Worm (Caenorhabditis elegans) whole organism, L1 larva: ENCODE data around the gene nlp-25.

Experiments used
- C04F5.9 ChIP-seq: sonication (generic microtip); optimal IDR thresholded peaks from 2 replicates; lab custom pipeline; 2016; ENCODE audit warnings: missing genetic modification characterization, missing compliant biosample characterization
- F16B12.6 ChIP-seq: fragments of 150-350 bp; optimal IDR thresholded peaks from 2 replicates; lab custom pipeline; 2014; ENCODE audit warnings: missing biosample characterization, missing genetic modification characterization
- ceh-63 ChIP-seq: fragments of 200-800 bp; sonication (Bioruptor generic); optimal IDR thresholded peaks from 2 replicates; lab custom pipeline; 2018; ENCODE audit warnings: mild to moderate bottlenecking, missing genetic modification characterization, missing compliant biosample characterization
- ceh-8 ChIP-seq: fragments of 200-800 bp; sonication (Bioruptor generic); optimal IDR thresholded peaks from 2 replicates; lab custom pipeline; 2018; ENCODE audit warnings: mild to moderate bottlenecking, missing genetic modification characterization, moderate library complexity, missing compliant biosample characterization
- ces-1 ChIP-seq: fragments of 150-350 bp; optimal IDR thresholded peaks from 2 replicates; lab custom pipeline; 2014; ENCODE audit warnings: missing biosample characterization, missing genetic modification reagents, missing genetic modification characterization
- dpl-1 ChIP-seq, 3 experiments: fragments of 150-350 bp in 2 of 3; sonication (generic microtip) in 1 of 3; optimal IDR thresholded peaks; 2 replicates each; lab custom pipeline; 2014 to 2017; ENCODE audit warnings: missing biosample characterization in 3 of 3, missing genetic modification characterization in 3 of 3, missing genetic modification reagents in 3 of 3
- dsc-1 ChIP-seq: sonication (generic microtip); optimal IDR thresholded peaks from 2 replicates; lab custom pipeline; 2016; ENCODE audit warnings: mild to moderate bottlenecking, missing genetic modification characterization, missing compliant biosample characterization
- efl-1 ChIP-seq, 4 experiments: fragments of 150-350 bp; optimal IDR thresholded peaks in 3 of 4; peaks in 1 of 4; 1 replicate in 1 of 4; 2 replicates in 3 of 4; lab custom pipeline; 2014; ENCODE audit warnings: missing biosample characterization in 2 of 4, missing genetic modification characterization in 2 of 4, missing genetic modification reagents in 2 of 4
- elt-2 ChIP-seq: sonication (generic microtip); optimal IDR thresholded peaks from 2 replicates; lab custom pipeline; 2016; ENCODE audit warnings: missing genetic modification characterization, mild to moderate bottlenecking, inconsistent platforms, missing compliant biosample characterization, missing genetic modification reagents
- fkh-10 ChIP-seq: sonication (generic microtip); optimal IDR thresholded peaks from 2 replicates; lab custom pipeline; 2017; ENCODE audit warnings: missing biosample characterization, missing genetic modification reagents, missing genetic modification characterization
- fkh-4 ChIP-seq: sonication (generic microtip); optimal IDR thresholded peaks from 2 replicates; lab custom pipeline; 2016; ENCODE audit warnings: missing compliant biosample characterization, missing genetic modification characterization, borderline replicate concordance
- isw-1 ChIP-seq: fragments of 200-800 bp; sonication (Bioruptor generic); IDR thresholded peaks from 2 replicates; pipeline ENCODE4 v1.3.6; 2022; ENCODE audit warnings: missing genetic modification characterization, missing compliant biosample characterization
- lin-13 ChIP-seq: fragments of 150-350 bp; optimal IDR thresholded peaks from 2 replicates; lab custom pipeline; 2014; ENCODE audit warnings: missing biosample characterization, missing genetic modification reagents, missing genetic modification characterization
- lin-15B ChIP-seq: fragments of 150-350 bp; sonication (generic microtip); optimal IDR thresholded peaks from 3 replicates; lab custom pipeline; 2014; ENCODE audit warnings: missing biosample characterization, missing genetic modification characterization
- nhr-19 ChIP-seq: fragments of 200-800 bp; sonication (Bioruptor generic); conservative IDR thresholded peaks from 2 replicates; pipeline ENCODE4 v1.3.6; 2022; ENCODE audit warnings: missing genetic modification characterization, missing compliant biosample characterization
- nhr-237 ChIP-seq: fragments of 150-350 bp; optimal IDR thresholded peaks from 2 replicates; lab custom pipeline; 2014; ENCODE audit warnings: missing biosample characterization, missing genetic modification characterization
- nhr-28 ChIP-seq: fragments of 150-350 bp; optimal IDR thresholded peaks from 2 replicates; lab custom pipeline; 2014; ENCODE audit warnings: missing biosample characterization, missing genetic modification characterization
- nhr-84 ChIP-seq: sonication (generic microtip); optimal IDR thresholded peaks from 2 replicates; lab custom pipeline; 2017; ENCODE audit warnings: missing biosample characterization, missing genetic modification characterization
- nhr-85 ChIP-seq: sonication (generic microtip); peaks from one replicate; lab custom pipeline; 2016; ENCODE audit warnings: missing genetic modification characterization, inconsistent platforms, missing compliant biosample characterization
- nhr-90 ChIP-seq: sonication (generic microtip); optimal IDR thresholded peaks from 2 replicates; lab custom pipeline; 2016; ENCODE audit warnings: mild to moderate bottlenecking, missing genetic modification characterization, missing compliant biosample characterization; ENCODE audit not compliant: poor library complexity
- pqm-1 ChIP-seq: sonication (generic microtip); optimal IDR thresholded peaks from 3 replicates; lab custom pipeline; 2017; ENCODE audit warnings: missing biosample characterization, missing genetic modification characterization
- sox-4 ChIP-seq: sonication (generic microtip); optimal IDR thresholded peaks from 2 replicates; lab custom pipeline; 2016; ENCODE audit warnings: missing genetic modification characterization, missing compliant biosample characterization
- sptf-1 ChIP-seq: fragments of 150-350 bp; optimal IDR thresholded peaks from 2 replicates; lab custom pipeline; 2014; ENCODE audit warnings: missing biosample characterization, missing genetic modification characterization
- tbx-2 ChIP-seq: sonication (generic microtip); optimal IDR thresholded peaks from 2 replicates; lab custom pipeline; 2016; ENCODE audit warnings: missing genetic modification characterization, missing compliant biosample characterization
- tlp-1 ChIP-seq: fragments of 150-350 bp; optimal IDR thresholded peaks from 2 replicates; lab custom pipeline; 2014; ENCODE audit warnings: missing biosample characterization, missing genetic modification characterization
- unc-30 ChIP-seq: sonication (generic microtip); optimal IDR thresholded peaks from 2 replicates; lab custom pipeline; 2017; ENCODE audit warnings: missing biosample characterization, missing genetic modification characterization
- vab-15 ChIP-seq: sonication (generic microtip); optimal IDR thresholded peaks from 2 replicates; lab custom pipeline; 2017; ENCODE audit warnings: missing genotype, mild to moderate bottlenecking, missing genetic modification characterization, missing compliant biosample characterization
- xbp-1 ChIP-seq: sonication (generic microtip); optimal IDR thresholded peaks from 2 replicates; lab custom pipeline; 2016; ENCODE audit warnings: missing genetic modification characterization, missing compliant biosample characterization

nlp-25 gene

DNA sequence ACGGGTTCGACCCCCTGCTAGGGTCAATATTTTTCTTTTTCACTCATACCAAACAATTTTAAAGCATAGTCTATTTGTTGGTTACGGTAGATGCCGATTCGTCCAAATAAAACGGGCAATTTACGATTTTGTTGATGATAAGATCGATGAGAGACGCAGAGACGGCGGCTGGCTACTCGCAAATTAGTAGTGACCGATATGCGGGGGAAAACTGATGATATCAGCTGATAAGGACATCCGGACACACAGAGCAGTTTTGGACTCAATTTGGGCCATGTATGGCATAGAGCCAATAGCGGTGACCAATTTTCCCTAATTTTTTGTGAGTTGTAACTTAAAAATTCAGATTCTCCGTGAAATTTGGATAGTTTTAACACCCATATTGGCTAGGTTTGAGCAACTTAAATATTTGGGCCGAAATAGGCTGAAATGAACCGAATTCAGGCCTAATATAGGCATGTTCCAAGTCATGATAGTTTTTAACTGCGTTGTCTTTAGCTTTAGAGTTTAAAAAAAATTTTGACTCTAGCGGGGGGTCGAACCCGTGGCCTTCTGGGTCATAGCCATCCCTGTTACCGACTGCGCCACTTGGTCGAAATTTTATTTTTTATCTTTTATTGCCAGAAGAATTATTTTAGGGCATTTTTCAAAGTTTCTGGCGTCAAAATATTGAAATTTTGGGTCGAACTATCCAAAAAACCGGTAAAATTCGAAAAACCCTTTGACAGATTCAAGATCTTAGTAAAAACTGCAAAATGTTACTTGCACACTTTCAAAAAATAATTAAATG, 17.7 kb downstream of the nlp-25 start (continued):
- no peak for TF ChIP-seq ceh-8
- TF ChIP-seq fkh-10 (GFP tag; lab: Kevin White, UChicago), result no peak

DNA sequence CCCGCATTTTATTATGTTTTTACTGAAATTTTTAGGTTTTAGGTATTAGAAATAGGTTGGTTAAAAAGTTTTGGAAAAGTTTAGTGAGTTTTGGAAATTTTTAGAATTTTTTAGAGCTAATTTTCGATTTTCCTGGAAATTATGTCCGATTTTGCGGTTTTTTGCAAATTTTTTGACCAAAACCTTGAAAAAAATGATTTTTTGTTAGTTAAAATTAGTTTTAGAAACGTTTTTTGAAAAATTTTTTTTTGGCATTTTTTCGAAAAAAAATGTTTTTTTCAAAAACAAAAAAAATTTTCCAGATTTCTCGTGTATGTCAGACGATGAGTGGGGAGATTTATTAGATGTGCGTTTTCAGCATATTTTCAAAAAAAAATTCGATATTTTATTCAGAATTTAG, 18.8 kb downstream of the nlp-25 start, which contains the start of gene dyf-19:
Gene dyf-19, plus strand, starts transcription at position 301 of the 400 bp plus-strand sequence.
- TF ChIP-seq nhr-28, result no peak
- TF ChIP-seq nhr-90 (tag; lab: Kevin White, UChicago), result no peak
- TF ChIP-seq isw-1 (GFP tag; lab: Robert Waterston, UW), result no peak
- no peak for TF ChIP-seq F16B12.6 (tag; lab: Kevin White, UChicago)
- no peak for TF ChIP-seq nhr-237 (tag; lab: Kevin White, UChicago)
- no peak for TF ChIP-seq xbp-1 (tag; lab: Kevin White, UChicago)
- no peak for TF ChIP-seq C04F5.9
- TF ChIP-seq ceh-63 (GFP tag; lab: Kevin White, UChicago), result no peak
- no peak for TF ChIP-seq unc-30 (tag; lab: Kevin White, UChicago)

DNA sequence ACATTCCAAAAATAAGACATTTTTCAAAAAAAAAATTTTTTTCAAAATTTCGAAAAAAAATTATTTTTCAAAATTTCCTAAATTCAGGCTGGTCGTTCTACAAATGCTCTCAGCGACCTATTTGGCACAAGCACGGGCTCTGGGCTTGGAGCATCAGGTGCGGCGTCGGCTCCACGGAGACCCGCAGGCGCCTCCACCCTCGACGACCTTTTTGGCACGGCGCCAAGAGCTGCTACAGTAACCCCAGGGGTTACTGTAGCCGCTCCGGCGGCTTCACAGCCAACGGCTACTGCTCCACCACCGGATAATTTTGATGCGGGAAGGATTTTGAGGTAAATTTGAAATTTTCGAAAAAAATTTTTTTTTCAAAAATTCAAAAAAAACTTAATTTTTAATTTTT, 19.7 kb downstream of the nlp-25 start:
- TF ChIP-seq pqm-1, result no peak
- no peak for TF ChIP-seq efl-1 (optimal IDR thresholded peaks at IDR 0.05; lab: Kevin White, UChicago)
- peak in 1 of 2 experiments; percentile 19 for TF ChIP-seq efl-1 (GFP tag; optimal IDR thresholded peaks at IDR 0.05 in 1 of 2; lab: Kevin White, UChicago)

DNA sequence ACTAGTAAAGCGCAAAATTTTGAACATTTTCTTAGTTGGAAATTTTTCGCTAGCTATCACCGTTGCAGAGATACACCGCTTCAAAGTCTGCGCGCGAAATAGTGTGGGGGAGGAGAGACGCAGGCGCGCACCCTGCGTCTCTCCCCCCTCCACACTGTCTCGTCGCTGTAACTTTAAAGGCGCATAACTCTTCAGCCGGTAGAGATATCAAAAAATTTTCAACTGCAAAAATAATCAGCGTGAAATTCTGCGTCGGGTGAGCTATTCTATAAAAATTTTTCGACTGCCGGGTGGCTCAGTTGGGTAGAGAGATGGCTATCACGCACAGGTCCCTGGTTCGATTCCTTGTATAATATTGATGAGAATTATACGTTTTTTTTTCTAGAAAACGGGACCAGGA, 23.6 kb downstream of the nlp-25 start:
- TF ChIP-seq efl-1 (optimal IDR thresholded peaks at IDR 0.05; lab: Kevin White, UChicago) (no peak), efl-1 (GFP tag; optimal IDR thresholded peaks at IDR 0.05 in 1 of 2; lab: Kevin White, UChicago) (peak in 1 of 2 experiments; percentile 35), nhr-237 (tag; lab: Kevin White, UChicago) (no peak), nhr-19 (GFP tag; lab: Robert Waterston, UW) (0 out of 2 replicates have a peak, but pooled peaks have one; percentile 26)

DNA sequence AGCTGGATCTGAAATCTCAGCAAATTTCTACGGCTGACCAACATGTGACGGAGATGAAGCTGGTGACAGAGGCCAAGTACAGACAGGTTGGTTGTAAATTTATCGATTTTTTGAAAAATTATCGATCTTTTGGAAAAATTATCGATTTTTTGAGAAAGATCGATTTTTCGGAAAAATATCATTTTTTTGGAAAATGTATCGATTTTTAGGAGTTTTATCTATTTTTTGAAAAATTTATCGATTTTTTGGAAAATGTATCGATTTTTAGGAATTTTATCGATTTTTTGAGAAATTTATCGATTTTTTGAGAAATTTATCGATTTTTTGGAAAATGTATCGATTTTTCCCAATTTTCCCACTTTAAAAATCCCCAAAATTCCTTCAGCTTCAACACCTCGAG, 24.0 kb downstream of the nlp-25 start:
- TF ChIP-seq tlp-1 (tag; lab: Kevin White, UChicago) (no peak), sptf-1 (tag; lab: Kevin White, UChicago) (peak; percentile 19), nhr-19 (GFP tag; lab: Robert Waterston, UW) (no peak)

DNA sequence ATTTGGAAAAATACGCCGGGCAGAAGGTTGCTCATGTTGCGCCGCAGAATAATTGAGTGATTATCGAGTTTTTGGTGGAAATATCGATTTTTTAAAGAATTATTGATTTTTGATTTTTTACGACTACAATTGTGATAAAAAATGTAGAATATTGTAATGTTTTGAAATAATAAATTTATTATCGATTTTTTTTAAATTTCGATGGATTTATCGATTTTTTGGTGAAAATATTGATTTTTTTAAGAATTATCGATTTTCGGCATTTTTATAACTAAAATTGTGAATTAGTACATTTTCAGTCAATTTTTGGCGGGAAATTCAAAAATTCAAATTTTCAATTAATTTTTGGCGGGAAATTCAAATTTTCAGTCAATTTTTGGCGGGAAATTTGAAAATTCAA, 24.6 kb downstream of the nlp-25 start:
- TF ChIP-seq lin-13 (GFP tag; lab: Kevin White, UChicago), result no peak
- TF ChIP-seq lin-15B (tag; lab: Kevin White, UChicago), result no peak
- no peak for TF ChIP-seq nhr-85 (tag; lab: Kevin White, UChicago)
- no peak for TF ChIP-seq nhr-84 (tag; lab: Kevin White, UChicago)
- TF ChIP-seq ceh-63 (GFP tag; lab: Kevin White, UChicago), result no peak
- no peak for TF ChIP-seq F16B12.6 (tag; lab: Kevin White, UChicago)
- TF ChIP-seq vab-15 (tag; lab: Kevin White, UChicago), result no peak
- no peak for TF ChIP-seq fkh-4 (tag; lab: Kevin White, UChicago)
- no peak for TF ChIP-seq isw-1 (GFP tag; lab: Robert Waterston, UW)
- no peak for TF ChIP-seq dpl-1 (GFP tag; optimal IDR thresholded peaks at IDR 0.05; lab: Kevin White, UChicago)
- TF ChIP-seq nhr-237 (tag; lab: Kevin White, UChicago), result no peak
- no peak for TF ChIP-seq elt-2 (tag; lab: Kevin White, UChicago)
- TF ChIP-seq ces-1 (GFP tag; lab: Kevin White, UChicago), result no peak

DNA sequence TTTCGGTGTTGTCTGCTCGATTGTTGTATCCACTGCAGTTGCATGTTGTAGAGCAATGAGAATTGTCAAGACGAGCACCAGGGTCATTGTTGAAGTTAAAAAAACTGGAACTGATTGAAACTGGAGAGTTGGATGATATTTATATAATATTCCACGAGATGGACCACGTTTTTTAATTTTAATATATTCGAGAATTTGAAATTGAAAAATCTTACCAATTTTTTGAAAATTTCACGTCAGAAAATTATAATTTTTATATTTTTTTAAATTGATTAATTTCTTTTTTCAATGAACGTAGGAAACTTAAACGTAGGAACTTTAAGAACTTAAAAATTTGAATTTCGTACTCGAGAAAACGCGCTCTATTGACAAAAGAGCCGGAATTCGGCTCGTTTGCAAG, 26.6 kb downstream of the nlp-25 start, which contains the start of gene Y43F8C.5:
Gene Y43F8C.5, minus strand, starts transcription at position 101 of the 400 bp plus-strand sequence.
- TF ChIP-seq tbx-2 (tag; lab: Kevin White, UChicago), result no peak
- no peak for TF ChIP-seq xbp-1 (tag; lab: Kevin White, UChicago)
- TF ChIP-seq sox-4 (tag; lab: Kevin White, UChicago), result no peak
- TF ChIP-seq elt-2 (tag; lab: Kevin White, UChicago), result no peak
- TF ChIP-seq dsc-1 (tag; lab: Kevin White, UChicago), result no peak
- TF ChIP-seq, all 84 proteins: peak for 0
